Worm (Caenorhabditis elegans) whole organism, mixed stage, embryonic: ENCODE data around the gene W06A7.2.
A peak's percentile ranks its signal among the peaks of the same experiment; 100 is the strongest.
"Not testable (repeated sequence)": the region's sequence is repeated elsewhere in the genome, so short reads cannot be mapped to it uniquely, and the experiment has no call there.

Experiments
- M03D4.4 ChIP-seq: sonication (generic microtip); optimal IDR thresholded peaks from 2 replicates; lab custom pipeline; 2017; ENCODE audit warnings: mild to moderate bottlenecking, missing genetic modification characterization, missing compliant biosample characterization
- blmp-1 ChIP-seq: fragments of 150-350 bp; optimal IDR thresholded peaks from 2 replicates; lab custom pipeline; 2014; ENCODE audit warnings: missing biosample characterization, missing genetic modification characterization
- ceh-39 ChIP-seq: fragments of 150-350 bp; optimal IDR thresholded peaks from 2 replicates; lab custom pipeline; 2014; ENCODE audit warnings: missing biosample characterization, missing genetic modification characterization
- ceh-43 ChIP-seq: fragments of 200-800 bp; sonication (Bioruptor generic); optimal IDR thresholded peaks from 2 replicates; lab custom pipeline; 2018; ENCODE audit warnings: mild to moderate bottlenecking, missing genetic modification characterization, moderate library complexity, missing compliant biosample characterization
- ceh-83 ChIP-seq: fragments of 200-800 bp; sonication (Bioruptor generic); optimal IDR thresholded peaks from 2 replicates; lab custom pipeline; 2018; ENCODE audit warnings: mild to moderate bottlenecking, missing genetic modification characterization, missing compliant biosample characterization
- ces-1 ChIP-seq: fragments of 150-350 bp; optimal IDR thresholded peaks from 2 replicates; lab custom pipeline; 2014; ENCODE audit warnings: missing biosample characterization, missing genetic modification reagents, missing genetic modification characterization
- cnd-1 ChIP-seq: fragments of 200-800 bp; sonication (Bioruptor generic); optimal IDR thresholded peaks from 2 replicates; lab custom pipeline; 2018; ENCODE audit warnings: mild to moderate bottlenecking, missing genetic modification characterization, missing compliant biosample characterization
- drap-1 ChIP-seq: fragments of 200-800 bp; sonication (Bioruptor generic); optimal IDR thresholded peaks from 3 replicates; lab custom pipeline; 2018; ENCODE audit warnings: mild to moderate bottlenecking, missing genetic modification characterization, missing compliant biosample characterization
- elt-1 ChIP-seq: sonication (generic microtip); optimal IDR thresholded peaks from 2 replicates; lab custom pipeline; 2017; ENCODE audit warnings: missing genetic modification characterization, mild to moderate bottlenecking, missing compliant biosample characterization, antibody characterized with exemption, moderate library complexity, borderline replicate concordance; ENCODE audit not compliant: insufficient read depth
- elt-3 ChIP-seq: fragments of 150-350 bp; optimal IDR thresholded peaks from 2 replicates; lab custom pipeline; 2014; ENCODE audit warnings: missing biosample characterization, missing genetic modification characterization
- flh-1 ChIP-seq: fragments of 200-800 bp; sonication (Bioruptor generic); optimal IDR thresholded peaks from 2 replicates; lab custom pipeline; 2018; ENCODE audit warnings: mild to moderate bottlenecking, missing genetic modification characterization, moderate library complexity, missing compliant biosample characterization
- hlh-1 ChIP-seq: fragments of 150-350 bp; optimal IDR thresholded peaks from 2 replicates; lab custom pipeline; 2014; ENCODE audit warnings: missing biosample characterization, missing genetic modification reagents, missing genetic modification characterization
- lin-13 ChIP-seq: fragments of 150-350 bp; optimal IDR thresholded peaks from 2 replicates; lab custom pipeline; 2014; ENCODE audit warnings: missing biosample characterization, missing genetic modification characterization
- lin-32 ChIP-seq: fragments of 200-800 bp; sonication (Bioruptor generic); optimal IDR thresholded peaks from 2 replicates; lab custom pipeline; 2018; ENCODE audit warnings: mild to moderate bottlenecking, missing genetic modification characterization, missing compliant biosample characterization
- mep-1 ChIP-seq: fragments of 150-350 bp; optimal IDR thresholded peaks from 2 replicates; lab custom pipeline; 2017; ENCODE audit warnings: missing biosample characterization, missing genetic modification reagents, missing genetic modification characterization, inconsistent platforms
- mls-2 ChIP-seq: sonication (generic microtip); optimal IDR thresholded peaks from 2 replicates; lab custom pipeline; 2016; ENCODE audit warnings: mild to moderate bottlenecking, missing genetic modification characterization, moderate library complexity, missing compliant biosample characterization
- nhr-12 ChIP-seq: fragments of 150-350 bp; optimal IDR thresholded peaks from 2 replicates; lab custom pipeline; 2014; ENCODE audit warnings: missing biosample characterization, missing genetic modification characterization
- nhr-2 ChIP-seq: fragments of 150-350 bp; optimal IDR thresholded peaks from 2 replicates; lab custom pipeline; 2014; ENCODE audit warnings: missing biosample characterization, missing genetic modification characterization
- nhr-237 ChIP-seq: fragments of 150-350 bp; optimal IDR thresholded peaks from 2 replicates; lab custom pipeline; 2014; ENCODE audit warnings: missing biosample characterization, missing genetic modification characterization
- nhr-28 ChIP-seq: fragments of 150-350 bp; optimal IDR thresholded peaks from 2 replicates; lab custom pipeline; 2014; ENCODE audit warnings: missing biosample characterization, missing genetic modification characterization
- nhr-76 ChIP-seq: sonication (generic microtip); optimal IDR thresholded peaks from 2 replicates; lab custom pipeline; 2017; ENCODE audit warnings: missing biosample characterization, missing genetic modification characterization
- pha-4 ChIP-seq: fragments of 150-350 bp; optimal IDR thresholded peaks from 2 replicates; lab custom pipeline; 2018; ENCODE audit warnings: missing biosample characterization, missing genetic modification reagents, missing genetic modification characterization
- sem-2 ChIP-seq: fragments of 200-800 bp; sonication (Bioruptor generic); optimal IDR thresholded peaks from 2 replicates; lab custom pipeline; 2018; ENCODE audit warnings: mild to moderate bottlenecking, missing genetic modification characterization, missing compliant biosample characterization
- snpc-4 ChIP-seq: fragments of 150-350 bp; optimal IDR thresholded peaks from 2 replicates; lab custom pipeline; 2014; ENCODE audit warnings: missing biosample characterization, missing genetic modification characterization
- sptf-1 ChIP-seq: sonication (generic microtip); optimal IDR thresholded peaks from 2 replicates; lab custom pipeline; 2017; ENCODE audit warnings: mild to moderate bottlenecking, missing genetic modification characterization, moderate library complexity, missing compliant biosample characterization
- tbx-8 ChIP-seq: fragments of 200-800 bp; sonication (Bioruptor generic); optimal IDR thresholded peaks from 2 replicates; lab custom pipeline; 2018; ENCODE audit warnings: mild to moderate bottlenecking, missing genetic modification characterization, moderate library complexity, missing compliant biosample characterization
- unc-120 ChIP-seq: sonication (generic microtip); optimal IDR thresholded peaks from 2 replicates; lab custom pipeline; 2017; ENCODE audit warnings: missing genetic modification characterization, missing compliant biosample characterization; ENCODE audit not compliant: poor library complexity, severe bottlenecking
- unc-39 ChIP-seq: fragments of 150-350 bp; optimal IDR thresholded peaks from 2 replicates; lab custom pipeline; 2014; ENCODE audit warnings: missing biosample characterization, missing genetic modification characterization
- unc-62 ChIP-seq: fragments of 150-350 bp; optimal IDR thresholded peaks from 2 replicates; lab custom pipeline; 2014; ENCODE audit warnings: missing biosample characterization, missing genetic modification reagents, missing genetic modification characterization
- ztf-11 ChIP-seq: fragments of 150-350 bp; optimal IDR thresholded peaks from 2 replicates; lab custom pipeline; 2014; ENCODE audit warnings: missing biosample characterization, missing genetic modification characterization

The W06A7.2 gene

ce11 chrV:14820314-14820713 lies 1.3 kb upstream of the W06A7.2 start:
- TF ChIP-seq unc-62 (GFP tag; lab: Kevin White, UChicago) (peak; percentile 13), unc-120 (tag; lab: Kevin White, UChicago) (peak; percentile 32), flh-1 (GFP tag; lab: Kevin White, UChicago) (no peak), M03D4.4 (tag; lab: Kevin White, UChicago) (no peak), hlh-1 (tag; lab: Kevin White, UChicago) (peak; percentile 71)

- TF ChIP-seq flh-1 (GFP tag; lab: Kevin White, UChicago) (no peak), unc-39 (tag; lab: Kevin White, UChicago) (no peak), pha-4 (tag; lab: Kevin White, UChicago) (no peak), sem-2 (GFP tag; lab: Kevin White, UChicago) (no peak)
These were observed 2.5 kb downstream of the W06A7.2 start, which contains the start of gene W06A7.4 for ce11 chrV:14824124-14824523. TSS of gene W06A7.4 (plus strand) at chrV:14824424.

- TF ChIP-seq blmp-1 (tag; lab: Kevin White, UChicago); nhr-12 (tag; lab: Kevin White, UChicago); ces-1: not testable (repeated sequence)
These were observed 5.3 kb downstream of the W06A7.2 start, which contains the start of gene nspa-8 for ce11 chrV:14826952-14827351. TSS of gene nspa-8 (minus strand) at chrV:14827052.

- TF ChIP-seq lin-13 (tag; lab: Kevin White, UChicago) (no peak), ceh-83 (GFP tag; lab: Kevin White, UChicago) (peak; percentile 34), nhr-2 (no peak), sem-2 (GFP tag; lab: Kevin White, UChicago) (peak; percentile 16)
These were observed 6.8 kb downstream of the W06A7.2 start for ce11 chrV:14828407-14828806.

- TF ChIP-seq unc-120 (tag; lab: Kevin White, UChicago), result peak; percentile 63
- TF ChIP-seq nhr-2, result peak; percentile 80
- TF ChIP-seq drap-1, result peak; percentile 68
- TF ChIP-seq ceh-43, result no peak
- TF ChIP-seq M03D4.4 (tag; lab: Kevin White, UChicago), result peak; percentile 5
- TF ChIP-seq hlh-1 (tag; lab: Kevin White, UChicago), result peak; percentile 66
- peak; percentile 30 for TF ChIP-seq pha-4 (tag; lab: Kevin White, UChicago)
- no peak for TF ChIP-seq elt-1 (tag; lab: Kevin White, UChicago)
These were observed 8.9 kb downstream of the W06A7.2 start for ce11 chrV:14830267-14831175.

- TF ChIP-seq hlh-1 (tag; lab: Kevin White, UChicago), result no peak
- no peak for TF ChIP-seq pha-4 (tag; lab: Kevin White, UChicago)
- TF ChIP-seq unc-62 (GFP tag; lab: Kevin White, UChicago), result peak; percentile 18
- TF ChIP-seq ceh-39 (tag; lab: Kevin White, UChicago), result no peak
- TF ChIP-seq lin-32 (GFP tag; lab: Kevin White, UChicago), result no peak
- no peak for TF ChIP-seq nhr-28 (tag; lab: Kevin White, UChicago)
- TF ChIP-seq elt-3 (tag; lab: Kevin White, UChicago), result peak; percentile 38
- no peak for TF ChIP-seq nhr-237 (tag; lab: Kevin White, UChicago)
- no peak for TF ChIP-seq flh-1 (GFP tag; lab: Kevin White, UChicago)
- TF ChIP-seq mls-2 (tag; lab: Kevin White, UChicago), result no peak
- TF ChIP-seq sem-2 (GFP tag; lab: Kevin White, UChicago), result no peak
- TF ChIP-seq sptf-1 (tag; lab: Kevin White, UChicago), result no peak
- no peak for TF ChIP-seq ceh-83 (GFP tag; lab: Kevin White, UChicago)
- peak; percentile 58 for TF ChIP-seq elt-1 (tag; lab: Kevin White, UChicago)
- no peak for TF ChIP-seq drap-1
- TF ChIP-seq lin-13 (tag; lab: Kevin White, UChicago), result no peak
- TF ChIP-seq mep-1 (tag; lab: Kevin White, UChicago), result no peak
- no peak for TF ChIP-seq nhr-76 (tag; lab: Kevin White, UChicago)
- TF ChIP-seq blmp-1 (tag; lab: Kevin White, UChicago), result no peak
- no peak for TF ChIP-seq snpc-4 (tag; lab: Kevin White, UChicago)
- no peak for TF ChIP-seq tbx-8 (GFP tag; lab: Kevin White, UChicago)
- no peak for TF ChIP-seq ztf-11 (tag; lab: Kevin White, UChicago)
- no peak for TF ChIP-seq nhr-12 (tag; lab: Kevin White, UChicago)
- peak; percentile 38 for TF ChIP-seq unc-120 (tag; lab: Kevin White, UChicago)
- no peak for TF ChIP-seq cnd-1
- TF ChIP-seq nhr-2, result no peak
These were observed 9.9 kb downstream of the W06A7.2 start for ce11 chrV:14831460-14832120.
